Fruit fly (Drosophila melanogaster) whole organism, embryonic: ENCODE results near the gene Rbf2.
A peak's percentile ranks its signal among the peaks of the same experiment; 100 is the strongest.

ENCODE experiments used
- Abd-B ChIP-seq: fragments of 200-800 bp; sonication (Bioruptor generic); optimal IDR thresholded peaks from 2 replicates; lab custom pipeline; 2018; ENCODE audit warnings: missing biosample characterization, mild to moderate bottlenecking, missing genetic modification characterization, moderate library complexity
- Bteb2 ChIP-seq: fragments of 200-800 bp; sonication (Bioruptor generic); optimal IDR thresholded peaks from 2 replicates; lab custom pipeline; 2016; ENCODE audit warnings: missing biosample characterization, missing genetic modification characterization
- CG10462 ChIP-seq: fragments of 200-800 bp; sonication (Bioruptor generic); optimal IDR thresholded peaks from 2 replicates; lab custom pipeline; 2016; ENCODE audit warnings: missing biosample characterization, missing genetic modification characterization
- CG12236 ChIP-seq: fragments of 200-800 bp; sonication (Bioruptor generic); optimal IDR thresholded peaks from 2 replicates; lab custom pipeline; 2016; ENCODE audit warnings: missing biosample characterization, missing genetic modification characterization
- CG12391 ChIP-seq: fragments of 200-800 bp; sonication (Bioruptor generic); optimal IDR thresholded peaks from 3 replicates; lab custom pipeline; 2018; ENCODE audit warnings: missing biosample characterization, mild to moderate bottlenecking, missing genetic modification characterization, moderate library complexity
- CG12942 ChIP-seq: fragments of 200-800 bp; sonication (Bioruptor generic); optimal IDR thresholded peaks from 3 replicates; lab custom pipeline; 2016; ENCODE audit warnings: missing biosample characterization, missing genetic modification characterization
- CG15269 ChIP-seq: fragments of 200-800 bp; sonication (Bioruptor generic); optimal IDR thresholded peaks from 2 replicates; lab custom pipeline; 2018; ENCODE audit warnings: missing biosample characterization, mild to moderate bottlenecking, missing genetic modification characterization, moderate library complexity
- CG15601 ChIP-seq: fragments of 200-800 bp; sonication (Bioruptor generic); optimal IDR thresholded peaks from 3 replicates; lab custom pipeline; 2019; ENCODE audit warnings: missing biosample characterization, mild to moderate bottlenecking, missing genetic modification characterization, moderate library complexity
- CG2678 ChIP-seq: fragments of 200-800 bp; sonication (Bioruptor generic); optimal IDR thresholded peaks from 3 replicates; lab custom pipeline; 2019; ENCODE audit warnings: missing biosample characterization, mild to moderate bottlenecking, missing genetic modification characterization, moderate library complexity
- CG2875 ChIP-seq: fragments of 200-800 bp; sonication (Bioruptor generic); optimal IDR thresholded peaks from 2 replicates; lab custom pipeline; 2017; ENCODE audit warnings: missing biosample characterization, mild to moderate bottlenecking, missing genetic modification characterization, missing genetic modification reagents
- CG3065 ChIP-seq: fragments of 200-800 bp; sonication (Bioruptor generic); optimal IDR thresholded peaks from 2 replicates; lab custom pipeline; 2016; ENCODE audit warnings: missing biosample characterization, missing genetic modification characterization
- CG31441 ChIP-seq: fragments of 200-800 bp; sonication (Bioruptor generic); IDR thresholded peaks from 2 replicates; pipeline ENCODE4 v1.3.6; 2022; ENCODE audit warnings: missing biosample characterization, missing genetic modification characterization
- CG32772 ChIP-seq: fragments of 200-800 bp; sonication (Bioruptor generic); IDR thresholded peaks from 2 replicates; pipeline ENCODE4 v1.3.6; 2022; ENCODE audit warnings: missing biosample characterization, missing genetic modification characterization
- CG5245 ChIP-seq: fragments of 200-800 bp; sonication (Bioruptor generic); optimal IDR thresholded peaks from 3 replicates; lab custom pipeline; 2016; ENCODE audit warnings: missing biosample characterization, missing genetic modification characterization
- CG7271 ChIP-seq: fragments of 200-800 bp; sonication (Bioruptor generic); optimal IDR thresholded peaks from 2 replicates; lab custom pipeline; 2018; ENCODE audit warnings: missing biosample characterization, mild to moderate bottlenecking, missing genetic modification characterization, moderate library complexity
- CG7786 ChIP-seq: fragments of 200-800 bp; sonication (Bioruptor generic); optimal IDR thresholded peaks from 2 replicates; lab custom pipeline; 2016; ENCODE audit warnings: missing biosample characterization, missing genetic modification characterization
- CG8388 ChIP-seq: fragments of 200-800 bp; sonication (Bioruptor generic); optimal IDR thresholded peaks from 2 replicates; lab custom pipeline; 2019; ENCODE audit warnings: missing biosample characterization, mild to moderate bottlenecking, missing genetic modification characterization, moderate library complexity
- CG9727 ChIP-seq: fragments of 200-800 bp; sonication (Bioruptor generic); optimal IDR thresholded peaks from 3 replicates; lab custom pipeline; 2017; ENCODE audit warnings: missing biosample characterization, mild to moderate bottlenecking, missing genetic modification characterization
- CG9876 ChIP-seq: fragments of 200-800 bp; sonication (Bioruptor generic); optimal IDR thresholded peaks from 2 replicates; lab custom pipeline; 2016; ENCODE audit warnings: missing biosample characterization, missing genetic modification characterization
- Chrac-16 ChIP-seq: fragments of 200-800 bp; sonication (Bioruptor generic); optimal IDR thresholded peaks from 3 replicates; lab custom pipeline; 2016; ENCODE audit warnings: missing biosample characterization, missing genetic modification characterization
- CkIIα-i1 ChIP-seq: fragments of 200-800 bp; sonication (Bioruptor generic); IDR thresholded peaks from 2 replicates; pipeline ENCODE4 v1.3.6; 2022; ENCODE audit warnings: missing biosample characterization, missing genetic modification characterization
- D19A ChIP-seq: fragments of 200-800 bp; optimal IDR thresholded peaks from 3 replicates; lab custom pipeline; 2019; ENCODE audit warnings: missing biosample characterization, mild to moderate bottlenecking, missing genetic modification characterization, moderate library complexity
- Dref ChIP-seq: fragments of 200-800 bp; sonication (Bioruptor generic); IDR thresholded peaks from 2 replicates; pipeline ENCODE4 v1.3.6; 2022; ENCODE audit warnings: missing biosample characterization, missing genetic modification characterization
- Ets65A ChIP-seq: fragments of 200-800 bp; sonication (Bioruptor generic); peaks from one replicate; lab custom pipeline; 2016; ENCODE audit warnings: missing biosample characterization, missing genetic modification characterization
- HLH3B ChIP-seq: fragments of 200-800 bp; sonication (Bioruptor generic); IDR thresholded peaks from 2 replicates; pipeline ENCODE4 v1.3.6; 2022; ENCODE audit warnings: missing biosample characterization, missing genetic modification characterization
- Hr78 ChIP-seq, 2 experiments: fragments of 200-800 bp in 1 of 2; fragments of >200 bp in 1 of 2; sonication (Bioruptor generic) in 1 of 2; optimal IDR thresholded peaks; 2 replicates each; lab custom pipeline; 2017 to 2019; ENCODE audit warnings: missing biosample characterization in 2 of 2, missing genetic modification characterization in 2 of 2, mild to moderate bottlenecking in 1 of 2, moderate library complexity in 1 of 2
- Lim3 ChIP-seq: fragments of 200-800 bp; sonication (Bioruptor generic); IDR thresholded peaks from 2 replicates; pipeline ENCODE4 v1.3.6; 2022; ENCODE audit warnings: missing biosample characterization, missing genetic modification characterization
- NC2β ChIP-seq: fragments of 200-800 bp; sonication (Bioruptor generic); optimal IDR thresholded peaks from 2 replicates; lab custom pipeline; 2016; ENCODE audit warnings: missing biosample characterization, missing genetic modification characterization
- NFAT ChIP-seq: fragments of 200-800 bp; sonication (Bioruptor generic); IDR thresholded peaks from 2 replicates; pipeline ENCODE4 v1.3.6; 2022; ENCODE audit warnings: missing biosample characterization, missing genetic modification characterization
- Spps ChIP-seq: fragments of 200-800 bp; sonication (Bioruptor generic); optimal IDR thresholded peaks from 2 replicates; lab custom pipeline; 2018; ENCODE audit warnings: missing biosample characterization, mild to moderate bottlenecking, missing genetic modification characterization
- ara ChIP-seq: fragments of 200-800 bp; sonication (Bioruptor generic); IDR thresholded peaks from 2 replicates; pipeline ENCODE4 v1.3.6; 2022; ENCODE audit warnings: missing biosample characterization, missing genetic modification characterization
- bab2 ChIP-seq: fragments of 200-800 bp; sonication (Bioruptor generic); optimal IDR thresholded peaks from 2 replicates; lab custom pipeline; 2016; ENCODE audit warnings: missing biosample characterization, missing genetic modification characterization
- chinmo ChIP-seq: fragments of 200-800 bp; sonication (Bioruptor generic); IDR thresholded peaks from 4 replicates; pipeline ENCODE4 v1.3.6; 2022; ENCODE audit warnings: missing biosample characterization, missing genetic modification characterization; ENCODE audit not compliant: partially characterized antibody
- crol ChIP-seq: fragments of 200-800 bp; sonication (Bioruptor generic); IDR thresholded peaks from 2 replicates; pipeline ENCODE4 v1.3.6; 2022; ENCODE audit warnings: missing biosample characterization, missing genetic modification characterization
- dysf ChIP-seq: fragments of 200-800 bp; sonication (Bioruptor generic); IDR thresholded peaks from 3 replicates; pipeline ENCODE4 v1.3.6; 2022; ENCODE audit warnings: missing biosample characterization, missing genetic modification characterization
- esg ChIP-seq: fragments of 200-800 bp; sonication (Bioruptor generic); conservative IDR thresholded peaks from 2 replicates; pipeline ENCODE4 v1.3.6; 2022; ENCODE audit warnings: missing biosample characterization, missing genetic modification characterization
- ewg ChIP-seq: fragments of 200-800 bp; sonication (Bioruptor generic); optimal IDR thresholded peaks from 3 replicates; lab custom pipeline; 2017; ENCODE audit warnings: mild to moderate bottlenecking, missing biosample characterization, missing genetic modification reagents, missing genetic modification characterization
- fd96Cb ChIP-seq: fragments of 200-800 bp; sonication (Bioruptor generic); optimal IDR thresholded peaks from 2 replicates; lab custom pipeline; 2018; ENCODE audit warnings: missing biosample characterization, mild to moderate bottlenecking, missing genetic modification characterization, moderate library complexity
- gem ChIP-seq: fragments of 200-800 bp; sonication (Bioruptor generic); optimal IDR thresholded peaks from 2 replicates; lab custom pipeline; 2019; ENCODE audit warnings: missing biosample characterization, mild to moderate bottlenecking, missing genetic modification characterization, moderate library complexity
- gfzf ChIP-seq: fragments of 200-800 bp; sonication (Bioruptor generic); optimal IDR thresholded peaks from 2 replicates; lab custom pipeline; 2016; ENCODE audit warnings: missing biosample characterization, mild to moderate bottlenecking, missing genetic modification characterization, moderate library complexity
- mirr ChIP-seq: fragments of 200-800 bp; sonication (Bioruptor generic); optimal IDR thresholded peaks from 3 replicates; lab custom pipeline; 2018; ENCODE audit warnings: missing biosample characterization, mild to moderate bottlenecking, missing genetic modification characterization
- nerfin-2 ChIP-seq: fragments of 200-800 bp; sonication (Bioruptor generic); IDR thresholded peaks from 2 replicates; pipeline ENCODE4 v1.3.6; 2022; ENCODE audit warnings: missing biosample characterization, missing genetic modification characterization; ENCODE audit not compliant: partially characterized antibody
- odd ChIP-seq: fragments of 200-800 bp; sonication (Bioruptor generic); optimal IDR thresholded peaks from 2 replicates; lab custom pipeline; 2017; ENCODE audit warnings: missing biosample characterization, mild to moderate bottlenecking, missing genetic modification characterization
- org-1 ChIP-seq: fragments of 200-800 bp; sonication (Bioruptor generic); optimal IDR thresholded peaks from 2 replicates; lab custom pipeline; 2017; ENCODE audit warnings: missing biosample characterization, missing genetic modification characterization
- pfk ChIP-seq: fragments of 200-800 bp; sonication (Bioruptor generic); optimal IDR thresholded peaks from 2 replicates; lab custom pipeline; 2018; ENCODE audit warnings: missing biosample characterization, mild to moderate bottlenecking, missing genetic modification characterization, moderate library complexity
- psq ChIP-seq: fragments of 200-800 bp; sonication (Bioruptor generic); optimal IDR thresholded peaks from 2 replicates; lab custom pipeline; 2017; ENCODE audit warnings: missing biosample characterization, missing genetic modification characterization
- sim ChIP-seq: fragments of 200-800 bp; sonication (Bioruptor generic); IDR thresholded peaks from 2 replicates; pipeline ENCODE4 v1.3.6; 2022; ENCODE audit warnings: missing biosample characterization, missing genetic modification characterization
- slbo ChIP-seq: fragments of 200-800 bp; sonication (Bioruptor generic); IDR thresholded peaks from 2 replicates; pipeline ENCODE4 v1.3.6; 2022; ENCODE audit warnings: missing biosample characterization, missing genetic modification characterization

Rbf2 gene

DNA sequence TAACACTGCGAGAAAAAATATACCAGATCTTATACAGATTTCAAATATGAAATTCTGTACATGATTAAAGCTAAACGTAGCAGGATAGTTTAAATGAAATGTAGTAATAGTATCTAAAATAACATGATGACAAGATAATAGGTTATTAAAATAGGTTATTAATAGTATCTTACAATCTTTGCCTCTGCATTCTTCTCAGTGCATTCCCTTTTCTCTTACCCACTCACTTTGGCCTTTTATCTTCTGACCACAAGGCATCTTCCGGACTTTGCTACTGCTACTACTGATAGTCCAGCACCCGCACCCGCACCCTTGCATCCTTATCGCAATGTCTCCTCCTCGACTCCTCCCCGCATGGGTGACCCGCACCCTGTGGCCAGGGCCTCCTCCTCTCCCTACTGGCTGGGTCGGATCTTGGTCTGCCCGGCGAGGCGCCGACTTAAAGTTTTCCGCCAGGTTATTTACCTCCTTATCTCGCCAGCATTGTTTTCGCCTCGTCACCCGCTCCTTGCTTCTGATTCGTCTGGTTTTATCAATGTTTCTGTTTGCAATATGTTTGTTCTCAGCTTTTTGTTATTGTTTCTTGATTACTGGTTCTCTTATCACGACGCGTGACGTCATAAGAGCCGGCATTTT, 19.4 kb downstream of the Rbf2 start (continued):
- TF ChIP-seq sim (GFP tag; lab: Robert Waterston, UW), result no peak
- 0 out of 2 replicates have a peak, but pooled peaks have one; percentile 31 for TF ChIP-seq HLH3B
- peak; percentile 19 for TF ChIP-seq org-1
- TF ChIP-seq slbo (GFP tag; lab: Robert Waterston, UW), result 0 out of 2 replicates have a peak, but pooled peaks have one; percentile 19
- peak; percentile 27 for TF ChIP-seq Spps
- TF ChIP-seq CG9727, result peak; percentile 73
- peak; percentile 60 for TF ChIP-seq dysf (GFP tag; lab: Robert Waterston, UW)
- TF ChIP-seq CG7786 (GFP tag; lab: Kevin White, UChicago), result peak; percentile 32
- no peak for TF ChIP-seq gfzf
- 0 out of 4 replicates have a peak, but pooled peaks have one; percentile 35 for TF ChIP-seq chinmo (GFP tag; lab: Robert Waterston, UW)
- no peak for TF ChIP-seq CG2875
- TF ChIP-seq CG10462 (GFP tag; lab: Kevin White, UChicago), result no peak
- no peak for TF ChIP-seq bab2 (GFP tag; lab: Kevin White, UChicago)
- TF ChIP-seq CG2678 (tag; lab: Kevin White, UChicago), result peak; percentile 65
- TF ChIP-seq CG15269 (tag; lab: Kevin White, UChicago), result peak; percentile 47
- TF ChIP-seq CkIIα-i1 (GFP tag; lab: Robert Waterston, UW), result no peak
- TF ChIP-seq odd (GFP tag; lab: Kevin White, UChicago), result peak; percentile 4
- TF ChIP-seq Ets65A, result no peak
- peak in 1 of 2 experiments; percentile 39 for TF ChIP-seq Hr78 (GFP tag; optimal IDR thresholded peaks at IDR 0.05; lab: Kevin White, UChicago)
- TF ChIP-seq D19A (tag; lab: Kevin White, UChicago), result peak; percentile 51
- peak; percentile 5 for TF ChIP-seq CG12942 (GFP tag; lab: Kevin White, UChicago)
- peak; percentile 55 for TF ChIP-seq ara (GFP tag; lab: Robert Waterston, UW)
- no peak for TF ChIP-seq Abd-B
- TF ChIP-seq CG3065, result no peak
- no peak for TF ChIP-seq Dref (GFP tag; lab: Robert Waterston, UW)
- 0 out of 2 replicates have a peak, but pooled peaks have one; percentile 12 for TF ChIP-seq CG32772 (GFP tag; lab: Robert Waterston, UW)
- no peak; the same call in 1 of the 2 replicates for TF ChIP-seq esg
- TF ChIP-seq NC2β (GFP tag; lab: Kevin White, UChicago), result no peak
- peak; percentile 39 for TF ChIP-seq Chrac-16 (GFP tag; lab: Kevin White, UChicago)
- TF ChIP-seq Bteb2 (GFP tag; lab: Kevin White, UChicago), result no peak
- no peak for TF ChIP-seq CG7271 (tag; lab: Kevin White, UChicago)
- TF ChIP-seq gem (tag; lab: Kevin White, UChicago), result peak; percentile 79
- TF ChIP-seq CG12236 (GFP tag; lab: Kevin White, UChicago), result no peak
- TF ChIP-seq pfk (GFP tag; lab: Kevin White, UChicago), result no peak
- no peak for TF ChIP-seq NFAT (GFP tag; lab: Robert Waterston, UW)
- no peak for TF ChIP-seq Lim3 (GFP tag; lab: Robert Waterston, UW)
- TF ChIP-seq CG12391 (tag; lab: Kevin White, UChicago), result peak; percentile 69
- TF ChIP-seq CG9876 (GFP tag; lab: Kevin White, UChicago), result no peak
- peak; percentile 15 for TF ChIP-seq mirr (GFP tag; lab: Kevin White, UChicago)
- 0 out of 2 replicates have a peak, but pooled peaks have one; percentile 17 for TF ChIP-seq nerfin-2 (GFP tag; lab: Robert Waterston, UW)
- TF ChIP-seq CG5245 (GFP tag; lab: Kevin White, UChicago), result no peak
- peak; percentile 50 for TF ChIP-seq fd96Cb
- peak; percentile 93 for TF ChIP-seq crol
- TF ChIP-seq ewg (GFP tag; lab: Kevin White, UChicago), result no peak
- peak; percentile 73 for TF ChIP-seq CG31441 (GFP tag; lab: Robert Waterston, UW)
- no peak for TF ChIP-seq psq (GFP tag; lab: Kevin White, UChicago)
- TF ChIP-seq CG8388, result peak; percentile 44
- TF ChIP-seq CG15601 (tag; lab: Kevin White, UChicago), result peak; percentile 52
- TF ChIP-seq, all 482 proteins: peak for 146
